Worm (Caenorhabditis elegans) whole organism, L4/young adult: Measurements from ENCODE around the gene ZC416.2.

Source experiments
- W03F9.2 ChIP-seq: fragments of 150-350 bp; optimal IDR thresholded peaks from 2 replicates; lab custom pipeline; 2014; ENCODE audit warnings: missing biosample characterization, missing genetic modification characterization
- him-1 ChIP-seq: sonication (generic microtip); optimal IDR thresholded peaks from 2 replicates; lab custom pipeline; 2016; ENCODE audit warnings: missing genotype, missing genetic modification reagents, missing genetic modification characterization, missing compliant biosample characterization

DNA sequence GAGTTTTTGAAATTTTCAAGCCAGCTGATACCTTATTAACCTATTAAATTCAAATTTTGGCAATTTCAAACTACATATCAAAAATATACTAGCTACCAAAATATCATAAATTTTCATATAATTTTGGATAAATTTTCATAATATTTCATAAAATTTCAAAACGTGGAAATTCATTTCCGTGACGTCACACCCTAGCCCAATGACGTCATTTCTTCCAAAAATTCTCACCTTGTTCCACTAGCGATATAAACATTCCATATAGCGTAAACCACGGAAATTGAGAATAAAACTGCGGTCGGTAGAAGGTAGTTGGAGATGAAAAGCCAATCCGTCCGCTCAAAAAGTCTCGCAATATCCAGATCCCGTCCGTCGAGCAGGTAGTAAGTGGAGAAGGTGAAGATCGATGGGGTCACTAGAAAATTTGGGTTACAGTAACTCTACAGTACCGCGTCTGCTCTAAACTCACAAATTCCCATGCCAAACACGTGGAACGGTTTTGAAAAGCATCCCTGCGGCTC lies 27.8 kb downstream of the ZC416.2 start:
- TF ChIP-seq W03F9.2: no peak
- no peak for TF ChIP-seq him-1 (tag; lab: Kevin White, UChicago)
